Fruit fly (Drosophila melanogaster): ENCODE measurements around the gene CG14397.

DNA sequence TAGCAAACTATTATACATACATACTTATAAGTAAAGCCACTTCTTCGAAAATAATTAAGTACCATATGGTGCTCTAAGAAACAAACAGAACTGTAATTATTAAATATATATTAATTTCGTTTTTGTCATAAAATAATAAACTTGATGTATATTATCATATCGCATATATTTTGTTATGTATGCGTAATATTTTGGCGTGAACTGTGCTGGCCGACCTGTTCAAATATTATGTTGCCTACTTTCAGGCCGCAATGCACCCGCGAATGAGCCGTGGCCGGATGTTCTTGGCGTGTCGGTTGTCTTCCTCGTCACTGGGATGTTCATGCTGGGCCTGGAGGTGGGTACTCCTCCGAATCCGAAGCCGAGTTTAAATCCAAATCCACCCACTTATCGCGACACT, 13.2 kb upstream of the CG14397 start:
- TF ChIP-seq CG8632 (GFP tag; optimal IDR thresholded peaks at IDR 0.05) (no peak), CG32006 (GFP tag; optimal IDR thresholded peaks at IDR 0.05) (no peak), ss (GFP tag; optimal IDR thresholded peaks at IDR 0.05) (no peak), OdsH (GFP tag; optimal IDR thresholded peaks at IDR 0.05) (no peak), Lpt (GFP tag; optimal IDR thresholded peaks at IDR 0.05) (no peak), Ets96B (tag; optimal IDR thresholded peaks at IDR 0.05) (no peak), Hr39 (GFP tag; optimal IDR thresholded peaks at IDR 0.05) (no peak), salr (GFP tag; optimal IDR thresholded peaks at IDR 0.05) (no peak), Eip93F (GFP tag; optimal IDR thresholded peaks at IDR 0.05) (no peak), CG6854 (GFP tag; optimal IDR thresholded peaks at IDR 0.05) (no peak), CG11762 (GFP tag; optimal IDR thresholded peaks at IDR 0.05; ENCODE audit: insufficient read depth) (no peak), fd59A (GFP tag; optimal IDR thresholded peaks at IDR 0.05) (no peak), achi (GFP tag; optimal IDR thresholded peaks at IDR 0.05) (no peak), CG6276 (GFP tag; optimal IDR thresholded peaks at IDR 0.05) (no peak)
